Fruit fly (Drosophila melanogaster): ENCODE measurements around the gene Ubr3.
A peak's percentile ranks its signal among the peaks of the same experiment; 100 is the strongest.

The Ubr3 gene

dm6 chrX:7893411-7894122 is 42.1 kb upstream of the Ubr3 start, which contains the start of the genes CG45089, ND-MNLL and p115 (continued):
- TF ChIP-seq CG4404 (GFP tag; IDR thresholded peaks at IDR 0.05) (0 out of 2 replicates have a peak, but pooled peaks have one; percentile 28), CG11247 (GFP tag; IDR thresholded peaks at IDR 0.05) (peak; percentile 32; the same call in 1 of the 2 replicates), MESR4 (GFP tag; optimal IDR thresholded peaks at IDR 0.05) (peak; percentile 53), Sry-δ (GFP tag; optimal IDR thresholded peaks at IDR 0.05) (peak; percentile 78), CG8388 (GFP tag; optimal IDR thresholded peaks at IDR 0.05) (peak; percentile 52), tll (GFP tag; optimal IDR thresholded peaks at IDR 0.05) (no peak), CG11504 (tag; optimal IDR thresholded peaks at IDR 0.05) (peak; percentile 65), Lpt (GFP tag; optimal IDR thresholded peaks at IDR 0.05) (no peak), aop (GFP tag; IDR thresholded peaks at IDR 0.05) (no peak), emc (GFP tag; optimal IDR thresholded peaks at IDR 0.05) (no peak), nau (GFP tag; optimal IDR thresholded peaks at IDR 0.05) (no peak), CG9932 (GFP tag; IDR thresholded peaks at IDR 0.05) (peak; percentile 84), Rx (GFP tag; IDR thresholded peaks at IDR 0.05) (0 out of 2 replicates have a peak, but pooled peaks have one; percentile 3), al (GFP tag; IDR thresholded peaks at IDR 0.05) (peak; percentile 46; the same call in 1 of the 2 replicates), CG2120 (GFP tag; optimal IDR thresholded peaks at IDR 0.05) (peak; percentile 71), fd96Cb (tag; optimal IDR thresholded peaks at IDR 0.05) (peak; percentile 26), ind (GFP tag; optimal IDR thresholded peaks at IDR 0.05) (peak; percentile 64), pzg (GFP tag; optimal IDR thresholded peaks at IDR 0.05) (peak; percentile 59), Poxn (GFP tag; IDR thresholded peaks at IDR 0.05) (no peak), TFAM (GFP tag; optimal IDR thresholded peaks at IDR 0.05) (no peak), sc (optimal IDR thresholded peaks at IDR 0.05) (no peak), sc (GFP tag; optimal IDR thresholded peaks at IDR 0.05) (peak; percentile 6), unpg (GFP tag; optimal IDR thresholded peaks at IDR 0.05) (peak; percentile 60)

dm6 chrX:7900659-7901058 is 35.0 kb upstream of the Ubr3 start:
- TF ChIP-seq Ets65A (GFP tag) (peak; percentile 65), eve (GFP tag; optimal IDR thresholded peaks at IDR 0.05) (no peak), sens (GFP tag) (peak; percentile 53), Opbp (GFP tag; IDR thresholded peaks at IDR 0.05; ENCODE audit: partially characterized antibody) (0 out of 3 replicates have a peak, but pooled peaks have one; percentile 10)

dm6 chrX:7901153-7902038 is 34.3 kb upstream of the Ubr3 start, which contains the start of the genes RpS6 and bys:
Gene RpS6 (minus strand): TSS chrX:7901331.
Gene bys (plus strand): TSS chrX:7901880.
- peak; percentile 42; the same call in 1 of the 2 replicates for TF ChIP-seq CG14014 (GFP tag; IDR thresholded peaks at IDR 0.05)
- TF ChIP-seq ewg (GFP tag; optimal IDR thresholded peaks at IDR 0.05) = no peak
- TF ChIP-seq ham (GFP tag; IDR thresholded peaks at IDR 0.05) = no peak
- peak; percentile 31 for TF ChIP-seq gsb (GFP tag; IDR thresholded peaks at IDR 0.05)
- TF ChIP-seq Kr (GFP tag; optimal IDR thresholded peaks at IDR 0.05) = no peak
- TF ChIP-seq CG10431 (GFP tag; optimal IDR thresholded peaks at IDR 0.05) = peak; percentile 51
- TF ChIP-seq Meics (GFP tag; optimal IDR thresholded peaks at IDR 0.05) = peak; percentile 66
- TF ChIP-seq CG13424 (tag; optimal IDR thresholded peaks at IDR 0.05) = peak; percentile 11
- TF ChIP-seq sc (optimal IDR thresholded peaks at IDR 0.05) = no peak
- no peak for TF ChIP-seq sc (GFP tag; optimal IDR thresholded peaks at IDR 0.05)
- peak in 1 of 2 experiments; percentile 34 for TF ChIP-seq Eip74EF (GFP tag; optimal IDR thresholded peaks at IDR 0.05)
- peak; percentile 19 for TF ChIP-seq CG33557 (GFP tag; optimal IDR thresholded peaks at IDR 0.05)
- TF ChIP-seq CG10979 (tag; optimal IDR thresholded peaks at IDR 0.05) = peak; percentile 2
- TF ChIP-seq CG9609 (GFP tag; optimal IDR thresholded peaks at IDR 0.05) = no peak
- peak; percentile 31 for TF ChIP-seq mirr (GFP tag; optimal IDR thresholded peaks at IDR 0.05)
- no peak for TF ChIP-seq gt (GFP tag; IDR thresholded peaks at IDR 0.05)
- TF ChIP-seq toy (GFP tag; IDR thresholded peaks at IDR 0.05) = no peak
- no peak for TF ChIP-seq CG10565 (GFP tag; optimal IDR thresholded peaks at IDR 0.05)
- TF ChIP-seq Hmx (GFP tag; optimal IDR thresholded peaks at IDR 0.05) = no peak
- peak; percentile 63 for TF ChIP-seq YL-1 (GFP tag; optimal IDR thresholded peaks at IDR 0.05)
- no peak for TF ChIP-seq Six4 (GFP tag; optimal IDR thresholded peaks at IDR 0.05)

Measured in whole organism, embryonic.